Fruit fly (Drosophila melanogaster) whole organism, embryonic: ENCODE results near the gene att-ORFB.

Experiments
- Atf3 ChIP-seq: fragments of 200-800 bp; sonication (Bioruptor generic); optimal IDR thresholded peaks from 3 replicates; lab custom pipeline; 2016; ENCODE audit warnings: missing biosample characterization, missing genetic modification characterization
- Bdp1 ChIP-seq: fragments of 200-800 bp; sonication (Bioruptor generic); optimal IDR thresholded peaks from 3 replicates; lab custom pipeline; 2016; ENCODE audit warnings: missing biosample characterization, missing genetic modification characterization
- BtbVII ChIP-seq: fragments of 200-800 bp; sonication (Bioruptor generic); optimal IDR thresholded peaks from 3 replicates; lab custom pipeline; 2017; ENCODE audit warnings: missing biosample characterization, mild to moderate bottlenecking, missing genetic modification characterization
- CG12391 ChIP-seq: fragments of 200-800 bp; sonication (Bioruptor generic); optimal IDR thresholded peaks from 3 replicates; lab custom pipeline; 2018; ENCODE audit warnings: missing biosample characterization, mild to moderate bottlenecking, missing genetic modification characterization, moderate library complexity
- CG2199 ChIP-seq: fragments of 200-800 bp; sonication (Bioruptor generic); IDR thresholded peaks from 3 replicates; pipeline ENCODE4 v1.3.6; 2022; ENCODE audit warnings: missing biosample characterization, missing genetic modification characterization
- CG2202 ChIP-seq: fragments of 200-800 bp; sonication (Bioruptor generic); optimal IDR thresholded peaks from 2 replicates; lab custom pipeline; 2018; ENCODE audit warnings: missing biosample characterization, mild to moderate bottlenecking, missing genetic modification characterization
- CG2875 ChIP-seq: fragments of 200-800 bp; sonication (Bioruptor generic); optimal IDR thresholded peaks from 2 replicates; lab custom pipeline; 2017; ENCODE audit warnings: missing biosample characterization, mild to moderate bottlenecking, missing genetic modification characterization, missing genetic modification reagents
- CG31441 ChIP-seq: fragments of 200-800 bp; sonication (Bioruptor generic); IDR thresholded peaks from 2 replicates; pipeline ENCODE4 v1.3.6; 2022; ENCODE audit warnings: missing biosample characterization, missing genetic modification characterization
- CG34224 ChIP-seq: fragments of 200-800 bp; sonication (Bioruptor generic); IDR thresholded peaks from 3 replicates; pipeline ENCODE4 v1.3.6; 2022; ENCODE audit warnings: missing biosample characterization, missing genetic modification characterization; ENCODE audit not compliant: partially characterized antibody
- CG4424 ChIP-seq: fragments of 200-800 bp; sonication (Bioruptor generic); optimal IDR thresholded peaks from 3 replicates; lab custom pipeline; 2016; ENCODE audit warnings: missing biosample characterization, missing genetic modification characterization
- CG4820 ChIP-seq: fragments of 200-800 bp; sonication (Bioruptor generic); optimal IDR thresholded peaks from 3 replicates; lab custom pipeline; 2016; ENCODE audit warnings: missing biosample characterization, missing genetic modification characterization
- CG5180 ChIP-seq: fragments of 200-800 bp; sonication (Bioruptor generic); optimal IDR thresholded peaks from 3 replicates; lab custom pipeline; 2017; ENCODE audit warnings: missing biosample characterization, missing genetic modification characterization, mild to moderate bottlenecking, moderate library complexity, missing genetic modification reagents
- CG5245 ChIP-seq: fragments of 200-800 bp; sonication (Bioruptor generic); optimal IDR thresholded peaks from 3 replicates; lab custom pipeline; 2016; ENCODE audit warnings: missing biosample characterization, missing genetic modification characterization
- CG8388 ChIP-seq: fragments of 200-800 bp; sonication (Bioruptor generic); optimal IDR thresholded peaks from 2 replicates; lab custom pipeline; 2019; ENCODE audit warnings: missing biosample characterization, mild to moderate bottlenecking, missing genetic modification characterization, moderate library complexity
- CG8944 ChIP-seq: fragments of 200-800 bp; sonication (Bioruptor generic); optimal IDR thresholded peaks from 3 replicates; lab custom pipeline; 2016; ENCODE audit warnings: missing biosample characterization, missing genetic modification characterization
- CHES-1-like ChIP-seq: fragments of 200-800 bp; sonication (Bioruptor generic); optimal IDR thresholded peaks from 2 replicates; lab custom pipeline; 2016; ENCODE audit warnings: missing biosample characterization, missing genetic modification characterization
- Dad ChIP-seq: fragments of 200-800 bp; sonication (Bioruptor generic); optimal IDR thresholded peaks from 3 replicates; lab custom pipeline; 2016; ENCODE audit warnings: missing biosample characterization, missing genetic modification characterization
- Dip3 ChIP-seq: fragments of 200-800 bp; sonication (Bioruptor generic); optimal IDR thresholded peaks from 3 replicates; lab custom pipeline; 2016; ENCODE audit warnings: missing biosample characterization, missing genetic modification characterization
- Dp ChIP-seq: fragments of 200-800 bp; sonication (Bioruptor generic); optimal IDR thresholded peaks from 2 replicates; lab custom pipeline; 2018; ENCODE audit warnings: missing biosample characterization, mild to moderate bottlenecking, missing genetic modification characterization, moderate library complexity
- Elba2 ChIP-seq: fragments of 200-800 bp; sonication (Bioruptor generic); optimal IDR thresholded peaks from 3 replicates; lab custom pipeline; 2016; ENCODE audit warnings: missing biosample characterization, missing genetic modification characterization
- HHEX ChIP-seq: fragments of 200-800 bp; sonication (Bioruptor generic); optimal IDR thresholded peaks from 3 replicates; lab custom pipeline; 2017; ENCODE audit warnings: missing biosample characterization, mild to moderate bottlenecking, missing genetic modification characterization, missing genetic modification reagents
- HLH4C ChIP-seq: fragments of 200-800 bp; sonication (Bioruptor generic); IDR thresholded peaks from 3 replicates; pipeline ENCODE4 v1.3.6; 2022; ENCODE audit warnings: missing biosample characterization, missing genetic modification characterization; ENCODE audit not compliant: partially characterized antibody
- Hand ChIP-seq: fragments of 200-800 bp; sonication (Bioruptor generic); optimal IDR thresholded peaks from 2 replicates; lab custom pipeline; 2017; ENCODE audit warnings: mild to moderate bottlenecking, missing biosample characterization, missing genetic modification reagents, missing genetic modification characterization
- Hey ChIP-seq: fragments of 200-800 bp; sonication (Bioruptor generic); optimal IDR thresholded peaks from 3 replicates; lab custom pipeline; 2018; ENCODE audit warnings: missing biosample characterization, mild to moderate bottlenecking, missing genetic modification characterization
- Hmx ChIP-seq: fragments of 200-800 bp; sonication (Bioruptor generic); optimal IDR thresholded peaks from 2 replicates; lab custom pipeline; 2016; ENCODE audit warnings: missing biosample characterization, missing genetic modification characterization
- Hsf ChIP-seq: fragments of 200-800 bp; sonication (Bioruptor generic); optimal IDR thresholded peaks from 3 replicates; lab custom pipeline; 2016; ENCODE audit warnings: missing biosample characterization, missing genetic modification characterization
- NFAT ChIP-seq: fragments of 200-800 bp; sonication (Bioruptor generic); IDR thresholded peaks from 2 replicates; pipeline ENCODE4 v1.3.6; 2022; ENCODE audit warnings: missing biosample characterization, missing genetic modification characterization
- Nf-YA ChIP-seq: fragments of 200-800 bp; sonication (Bioruptor generic); IDR thresholded peaks from 2 replicates; pipeline ENCODE4 v1.3.6; 2022; ENCODE audit warnings: missing biosample characterization, missing genetic modification characterization
- Scr ChIP-seq: fragments of 200-800 bp; sonication (Bioruptor generic); IDR thresholded peaks from 2 replicates; pipeline ENCODE4 v1.3.6; 2022; ENCODE audit warnings: missing biosample characterization, missing genetic modification characterization; ENCODE audit not compliant: partially characterized antibody
- Taf1 ChIP-seq: fragments of 200-800 bp; sonication (Bioruptor generic); IDR thresholded peaks from 2 replicates; pipeline ENCODE4 v1.3.6; 2022; ENCODE audit warnings: missing biosample characterization, missing genetic modification characterization
- amos ChIP-seq: fragments of 200-800 bp; sonication (Bioruptor generic); IDR thresholded peaks from 2 replicates; pipeline ENCODE4 v1.3.6; 2022; ENCODE audit warnings: missing biosample characterization, missing genetic modification characterization; ENCODE audit not compliant: partially characterized antibody
- ara ChIP-seq: fragments of 200-800 bp; sonication (Bioruptor generic); IDR thresholded peaks from 2 replicates; pipeline ENCODE4 v1.3.6; 2022; ENCODE audit warnings: missing biosample characterization, missing genetic modification characterization
- ase ChIP-seq: fragments of 200-800 bp; sonication (Bioruptor generic); IDR thresholded peaks from 3 replicates; pipeline ENCODE4 v1.3.6; 2022; ENCODE audit warnings: missing biosample characterization, missing genetic modification characterization
- caup ChIP-seq: fragments of 200-800 bp; sonication (Bioruptor generic); optimal IDR thresholded peaks from 3 replicates; lab custom pipeline; 2017; ENCODE audit warnings: missing biosample characterization, mild to moderate bottlenecking, missing genetic modification characterization, moderate library complexity; ENCODE audit not compliant: severe bottlenecking
- cg ChIP-seq: fragments of 200-800 bp; sonication (Bioruptor generic); optimal IDR thresholded peaks from 3 replicates; lab custom pipeline; 2019; ENCODE audit warnings: missing biosample characterization, mild to moderate bottlenecking, missing genetic modification characterization, moderate library complexity
- ewg ChIP-seq: fragments of 200-800 bp; sonication (Bioruptor generic); optimal IDR thresholded peaks from 3 replicates; lab custom pipeline; 2017; ENCODE audit warnings: mild to moderate bottlenecking, missing biosample characterization, missing genetic modification reagents, missing genetic modification characterization
- fd96Cb ChIP-seq: fragments of 200-800 bp; sonication (Bioruptor generic); optimal IDR thresholded peaks from 2 replicates; lab custom pipeline; 2018; ENCODE audit warnings: missing biosample characterization, mild to moderate bottlenecking, missing genetic modification characterization, moderate library complexity
- fu2 ChIP-seq: fragments of 200-800 bp; sonication (Bioruptor generic); optimal IDR thresholded peaks from 2 replicates; lab custom pipeline; 2016; ENCODE audit warnings: missing biosample characterization, missing genetic modification characterization
- gce ChIP-seq: fragments of 200-800 bp; sonication (Bioruptor generic); IDR thresholded peaks from 3 replicates; pipeline ENCODE4 v1.3.6; 2022; ENCODE audit warnings: missing biosample characterization, missing genetic modification characterization
- ham ChIP-seq: fragments of 200-800 bp; sonication (Bioruptor generic); IDR thresholded peaks from 2 replicates; pipeline ENCODE4 v1.3.6; 2022; ENCODE audit warnings: missing biosample characterization, missing genetic modification characterization
- jing ChIP-seq: fragments of 200-800 bp; sonication (Bioruptor generic); optimal IDR thresholded peaks from 2 replicates; lab custom pipeline; 2018; ENCODE audit warnings: missing biosample characterization, mild to moderate bottlenecking, missing genetic modification characterization
- lmd ChIP-seq: fragments of 200-800 bp; sonication (Bioruptor generic); IDR thresholded peaks from 2 replicates; pipeline ENCODE4 v1.3.6; 2022; ENCODE audit warnings: missing biosample characterization, missing genetic modification characterization
- nmo ChIP-seq: fragments of 200-800 bp; sonication (Bioruptor generic); optimal IDR thresholded peaks from 2 replicates; lab custom pipeline; 2018; ENCODE audit warnings: missing biosample characterization, mild to moderate bottlenecking, missing genetic modification characterization, moderate library complexity
- onecut ChIP-seq: fragments of 200-800 bp; sonication (Bioruptor generic); IDR thresholded peaks from 2 replicates; pipeline ENCODE4 v1.3.6; 2022; ENCODE audit warnings: missing biosample characterization, missing genetic modification characterization
- row ChIP-seq: fragments of 200-800 bp; sonication (Bioruptor generic); IDR thresholded peaks from 3 replicates; pipeline ENCODE4 v1.3.6; 2022; ENCODE audit warnings: missing biosample characterization, missing genetic modification characterization
- tna ChIP-seq: fragments of 200-800 bp; sonication (Bioruptor generic); IDR thresholded peaks from 2 replicates; pipeline ENCODE4 v1.3.6; 2022; ENCODE audit warnings: missing biosample characterization, missing genetic modification characterization; ENCODE audit not compliant: partially characterized antibody
- toy ChIP-seq: fragments of 200-800 bp; sonication (Bioruptor generic); IDR thresholded peaks from 2 replicates; pipeline ENCODE4 v1.3.6; 2022; ENCODE audit warnings: missing biosample characterization, missing genetic modification characterization
- unpg ChIP-seq: fragments of 200-800 bp; sonication (Bioruptor generic); optimal IDR thresholded peaks from 3 replicates; lab custom pipeline; 2018; ENCODE audit warnings: missing biosample characterization, mild to moderate bottlenecking, missing genetic modification characterization, moderate library complexity

att-ORFB gene

DNA sequence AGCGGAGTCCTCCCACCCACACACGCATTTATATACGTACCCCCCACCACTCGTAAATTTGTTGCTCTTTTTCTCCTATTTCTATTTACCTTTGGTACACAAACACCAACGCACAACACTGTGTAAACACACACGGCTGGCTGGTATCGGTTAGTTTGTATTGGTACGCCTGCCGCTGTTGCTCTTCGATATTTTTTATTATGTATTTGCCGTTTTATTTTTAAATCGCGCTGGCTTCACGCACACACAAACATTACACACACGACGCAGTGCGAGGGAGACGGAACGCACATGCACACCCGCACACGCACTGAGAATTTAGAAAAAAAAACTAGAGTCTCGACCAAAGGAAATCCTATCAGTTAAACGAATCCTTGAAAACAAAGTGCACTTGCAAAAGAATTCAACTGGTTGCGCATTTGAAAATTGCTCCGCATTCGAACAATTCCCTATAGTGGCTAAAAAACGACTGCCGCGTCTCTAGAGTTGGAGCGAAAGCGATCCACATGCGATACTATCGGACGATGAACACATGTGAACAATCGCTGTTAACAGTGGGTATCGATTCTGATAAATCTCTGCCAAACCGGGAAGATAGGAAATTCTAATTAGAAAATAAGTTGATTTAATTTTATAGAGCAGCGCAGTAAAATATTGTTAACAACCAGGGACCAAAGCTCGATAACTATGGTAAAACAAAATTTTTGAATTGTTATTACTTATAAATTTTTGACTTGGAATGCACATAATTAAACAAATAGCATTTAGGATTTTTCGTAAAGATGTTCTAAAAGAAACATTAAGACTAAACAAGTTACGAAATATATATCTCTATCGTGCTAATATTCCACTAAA, 3.3 kb downstream of the att-ORFB start (continued):
- TF ChIP-seq Atf3 (GFP tag; lab: Kevin White, UChicago) (peak; percentile 0), CG5245 (GFP tag; lab: Kevin White, UChicago) (no peak), CHES-1-like (GFP tag; lab: Kevin White, UChicago) (peak; percentile 57), Hand (GFP tag; lab: Kevin White, UChicago) (peak; percentile 51), CG12391 (peak; percentile 1), CG4424 (GFP tag; lab: Kevin White, UChicago) (no peak), cg (GFP tag; lab: Kevin White, UChicago) (peak; percentile 94), CG31441 (no peak; the same call in 1 of the 2 replicates), Hmx (GFP tag; lab: Kevin White, UChicago) (no peak), CG8388 (GFP tag; lab: Kevin White, UChicago) (peak; percentile 7), Bdp1 (GFP tag; lab: Kevin White, UChicago) (peak; percentile 19), ase (GFP tag; lab: Robert Waterston, UW) (0 out of 3 replicates have a peak, but pooled peaks have one; percentile 11), Dip3 (GFP tag; lab: Kevin White, UChicago) (peak; percentile 40), tna (GFP tag; lab: Robert Waterston, UW) (peak; percentile 94), CG2875 (GFP tag; lab: Kevin White, UChicago) (peak; percentile 90), lmd (GFP tag; lab: Robert Waterston, UW) (no peak), CG8944 (GFP tag; lab: Kevin White, UChicago) (peak; percentile 2), Dad (GFP tag; lab: Kevin White, UChicago) (peak; percentile 32), CG5180 (peak; percentile 90), CG2202 (tag; lab: Kevin White, UChicago) (peak; percentile 86), NFAT (peak; percentile 11; the same call in 1 of the 2 replicates), HLH4C (GFP tag; lab: Robert Waterston, UW) (peak; percentile 91), Hey (tag; lab: Kevin White, UChicago) (peak; percentile 91), CG4820 (GFP tag; lab: Kevin White, UChicago) (no peak), nmo (peak; percentile 15), ham (GFP tag; lab: Robert Waterston, UW) (no peak), HHEX (GFP tag; lab: Kevin White, UChicago) (peak; percentile 90), CG2199 (GFP tag; lab: Robert Waterston, UW) (0 out of 3 replicates have a peak, but pooled peaks have one; percentile 7), toy (no peak), onecut (GFP tag; lab: Robert Waterston, UW) (peak; percentile 79), gce (GFP tag; lab: Robert Waterston, UW) (peak; percentile 65; the same call in 1 of the 3 replicates), Taf1 (GFP tag; lab: Robert Waterston, UW) (no peak), unpg (GFP tag; lab: Kevin White, UChicago) (peak; percentile 73), Hsf (GFP tag; lab: Kevin White, UChicago) (no peak), fd96Cb (tag; lab: Kevin White, UChicago) (no peak), Dp (GFP tag; lab: Kevin White, UChicago) (peak; percentile 53), ewg (GFP tag; lab: Kevin White, UChicago) (no peak), fu2 (GFP tag; lab: Kevin White, UChicago) (peak; percentile 17), jing (GFP tag; lab: Kevin White, UChicago) (no peak), Elba2 (no peak), caup (GFP tag; lab: Kevin White, UChicago) (peak; percentile 93), Nf-YA (peak; percentile 65), Scr (GFP tag; lab: Robert Waterston, UW) (peak; percentile 95), row (GFP tag; lab: Robert Waterston, UW) (no peak; the same call in 2 of the 3 replicates), ara (GFP tag; lab: Robert Waterston, UW) (peak; percentile 57; the same call in 1 of the 2 replicates), CG34224 (peak; percentile 90), BtbVII (GFP tag; lab: Kevin White, UChicago) (peak; percentile 81), amos (peak; percentile 99)
